Fruit fly (Drosophila melanogaster): ENCODE measurements around the gene Ocrl.

Ocrl gene

DNA sequence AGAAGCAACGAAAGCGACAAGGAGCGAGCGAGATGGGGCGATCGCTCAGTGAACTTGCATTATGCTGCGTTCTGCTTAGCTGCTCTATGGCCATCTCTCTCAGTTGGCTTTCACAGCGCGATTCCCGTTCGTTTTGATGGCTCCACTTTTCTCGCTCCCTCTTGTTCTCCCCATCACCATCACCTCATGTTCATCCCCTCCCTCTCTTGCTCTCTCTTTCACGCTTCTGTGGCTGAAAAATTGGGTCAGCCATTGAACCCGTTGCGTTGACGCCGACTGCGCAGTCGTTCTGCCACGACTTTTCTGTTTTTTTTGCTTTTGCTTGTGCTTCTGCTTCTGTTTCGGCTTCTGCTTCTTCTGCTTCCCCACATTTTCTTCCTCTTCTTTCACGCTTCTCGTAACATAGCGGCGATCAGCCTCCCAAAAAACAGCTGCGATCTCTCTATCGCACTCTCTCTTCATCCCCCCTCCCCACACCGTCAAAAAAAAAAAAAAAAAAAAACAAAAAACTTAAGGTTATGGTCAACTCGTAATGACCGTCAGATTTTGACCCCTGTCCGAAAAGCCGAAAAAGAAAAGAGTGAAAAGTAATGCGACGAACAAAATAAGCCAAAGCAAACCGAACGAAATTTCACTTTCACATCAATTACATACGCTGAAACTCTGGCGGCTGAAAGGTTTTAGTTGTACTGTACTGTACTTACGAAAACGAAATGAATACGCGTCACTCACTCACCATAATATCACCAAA, 48.0 kb downstream of the Ocrl start:
- TF ChIP-seq CG17801 (GFP tag; optimal IDR thresholded peaks at IDR 0.05; ENCODE audit: partially characterized antibody): no peak

DNA sequence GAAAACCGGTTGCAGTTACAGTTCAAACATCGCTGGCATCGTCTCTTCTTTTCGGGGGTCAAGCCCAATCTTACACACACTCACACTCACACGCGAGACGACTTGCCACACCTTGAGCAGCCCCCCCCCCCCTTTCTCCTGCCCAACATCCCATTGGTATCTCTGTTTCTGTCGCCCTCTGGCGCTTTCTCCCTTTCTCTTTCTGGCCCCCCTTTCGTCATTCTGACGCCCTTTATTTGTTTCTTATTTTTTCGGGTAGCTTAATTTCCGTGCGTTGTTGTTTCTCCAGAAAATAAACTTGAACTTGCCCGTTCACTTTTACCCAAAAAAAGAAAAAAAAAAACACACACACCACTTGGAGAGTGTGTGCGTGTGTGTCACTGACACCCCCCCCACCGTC, 49.4 kb downstream of the Ocrl start:
- TF ChIP-seq CG17801 (GFP tag; optimal IDR thresholded peaks at IDR 0.05; ENCODE audit: partially characterized antibody): no peak

DNA sequence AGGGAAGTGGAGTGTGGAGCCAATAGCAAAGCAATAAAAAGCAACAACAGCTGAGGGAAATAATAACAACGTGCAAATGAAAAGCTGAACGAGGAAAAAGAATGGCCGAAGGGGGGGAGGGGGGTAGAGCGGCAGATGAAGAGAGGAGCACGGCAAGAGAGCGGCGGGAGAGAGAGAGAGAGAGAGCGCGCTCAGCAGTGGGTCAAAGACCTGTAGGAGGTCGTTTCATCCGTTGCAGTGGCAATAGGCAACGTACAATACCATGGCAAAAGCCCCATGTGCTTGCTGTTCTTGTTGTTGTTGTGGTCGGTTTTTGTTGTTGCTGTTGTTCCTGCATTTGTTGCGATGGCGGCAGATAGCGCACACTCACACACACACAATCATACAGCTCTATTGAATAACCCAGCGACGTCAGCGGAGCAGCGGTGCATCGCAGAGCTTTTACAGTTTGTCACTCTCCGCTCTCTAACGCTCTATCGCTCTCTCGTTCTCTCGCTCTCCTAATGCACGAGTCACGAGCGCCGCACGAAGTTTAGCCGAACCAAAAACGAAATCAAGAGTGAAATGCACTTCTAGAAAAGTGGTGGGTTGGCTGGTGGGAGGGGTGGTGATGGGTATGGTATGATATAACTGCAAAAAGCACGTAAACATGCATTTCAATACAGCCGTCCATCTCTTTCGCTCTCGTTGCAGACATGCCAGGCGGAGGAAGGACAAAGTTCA, 53.3 kb downstream of the Ocrl start:
- TF ChIP-seq CG17801 (GFP tag; optimal IDR thresholded peaks at IDR 0.05; ENCODE audit: partially characterized antibody): peak; percentile 42

Measured in ovary, adult (tissue).